Worm (Caenorhabditis elegans) whole organism, late embryonic: ENCODE data around the gene Y51A2A.16.

Experiments used
- C08G9.2 ChIP-seq: sonication (generic microtip); optimal IDR thresholded peaks from 2 replicates; lab custom pipeline; 2016; ENCODE audit warnings: mild to moderate bottlenecking, missing genetic modification characterization, moderate library complexity, missing compliant biosample characterization
- Y22D7AL.16 ChIP-seq: sonication (generic microtip); optimal IDR thresholded peaks from 2 replicates; lab custom pipeline; 2016; ENCODE audit warnings: missing genetic modification characterization, missing compliant biosample characterization
- ahr-1 ChIP-seq: sonication (generic microtip); optimal IDR thresholded peaks from 2 replicates; lab custom pipeline; 2016; ENCODE audit warnings: missing genetic modification characterization, missing compliant biosample characterization
- ama-1 ChIP-seq: fragments of 150-350 bp; optimal IDR thresholded peaks from 2 replicates; lab custom pipeline; 2014
- ceh-14 ChIP-seq: sonication (generic microtip); optimal IDR thresholded peaks from 2 replicates; lab custom pipeline; 2016; ENCODE audit warnings: missing genotype, missing genetic modification characterization, missing compliant biosample characterization
- ceh-18 ChIP-seq: sonication (generic microtip); optimal IDR thresholded peaks from 2 replicates; lab custom pipeline; 2016; ENCODE audit warnings: missing genetic modification characterization, missing compliant biosample characterization
- ceh-19 ChIP-seq: fragments of 200-800 bp; sonication (Bioruptor generic); optimal IDR thresholded peaks from 2 replicates; lab custom pipeline; 2018; ENCODE audit warnings: mild to moderate bottlenecking, missing genetic modification characterization, missing compliant biosample characterization
- ceh-2 ChIP-seq: sonication (generic microtip); optimal IDR thresholded peaks from 2 replicates; lab custom pipeline; 2016; ENCODE audit warnings: missing genotype, missing genetic modification characterization, missing compliant biosample characterization
- ceh-6 ChIP-seq: fragments of 200-800 bp; sonication (Bioruptor generic); optimal IDR thresholded peaks from 2 replicates; lab custom pipeline; 2018; ENCODE audit warnings: mild to moderate bottlenecking, missing genetic modification characterization, missing compliant biosample characterization
- dve-1 ChIP-seq: sonication (generic microtip); optimal IDR thresholded peaks from 2 replicates; lab custom pipeline; 2017; ENCODE audit warnings: antibody characterized with exemption, mild to moderate bottlenecking, missing genetic modification characterization, missing compliant biosample characterization
- elt-2 ChIP-seq: sonication (generic microtip); optimal IDR thresholded peaks from 2 replicates; lab custom pipeline; 2016; ENCODE audit warnings: missing genetic modification reagents, missing genetic modification characterization, missing compliant biosample characterization
- fkh-10 ChIP-seq: fragments of 150-350 bp; optimal IDR thresholded peaks from 2 replicates; lab custom pipeline; 2014; ENCODE audit warnings: missing biosample characterization, missing genetic modification reagents, missing genetic modification characterization
- hlh-13 ChIP-seq: fragments of 200-800 bp; sonication (Bioruptor generic); optimal IDR thresholded peaks from 2 replicates; lab custom pipeline; 2018; ENCODE audit warnings: mild to moderate bottlenecking, missing genetic modification characterization, missing compliant biosample characterization
- hlh-8 ChIP-seq: sonication (generic microtip); optimal IDR thresholded peaks from 2 replicates; lab custom pipeline; 2016; ENCODE audit warnings: missing genotype, missing genetic modification characterization, missing compliant biosample characterization
- lim-6 ChIP-seq: sonication (generic microtip); optimal IDR thresholded peaks from 2 replicates; lab custom pipeline; 2016; ENCODE audit warnings: missing genetic modification characterization, missing compliant biosample characterization
- madf-2 ChIP-seq: sonication (generic microtip); optimal IDR thresholded peaks from 2 replicates; lab custom pipeline; 2017; ENCODE audit warnings: missing genetic modification characterization, missing compliant biosample characterization
- mec-3 ChIP-seq: sonication (generic microtip); optimal IDR thresholded peaks from 2 replicates; lab custom pipeline; 2016; ENCODE audit warnings: borderline replicate concordance, missing genetic modification characterization, missing compliant biosample characterization
- nfya-1 ChIP-seq: sonication (generic microtip); optimal IDR thresholded peaks from 2 replicates; lab custom pipeline; 2017; ENCODE audit warnings: missing genetic modification characterization, mild to moderate bottlenecking, missing compliant biosample characterization, antibody characterized with exemption, moderate library complexity
- nhr-232 ChIP-seq: sonication (generic microtip); optimal IDR thresholded peaks from 2 replicates; lab custom pipeline; 2016; ENCODE audit warnings: missing genetic modification characterization, missing compliant biosample characterization
- npax-4 ChIP-seq: sonication (generic microtip); optimal IDR thresholded peaks from 2 replicates; lab custom pipeline; 2016; ENCODE audit warnings: missing genetic modification characterization, missing compliant biosample characterization
- pag-3 ChIP-seq: sonication (generic microtip); optimal IDR thresholded peaks from 2 replicates; lab custom pipeline; 2016; ENCODE audit warnings: missing compliant biosample characterization, missing genetic modification characterization, borderline replicate concordance
- pha-2 ChIP-seq: sonication (generic microtip); optimal IDR thresholded peaks from 2 replicates; lab custom pipeline; 2017; ENCODE audit warnings: mild to moderate bottlenecking, missing genetic modification characterization, missing compliant biosample characterization
- pha-4 ChIP-seq: fragments of 150-350 bp; optimal IDR thresholded peaks from 2 replicates; lab custom pipeline; 2018; ENCODE audit warnings: missing biosample characterization, missing genetic modification reagents, missing genetic modification characterization
- pqm-1 ChIP-seq: sonication (generic microtip); optimal IDR thresholded peaks from 2 replicates; lab custom pipeline; 2016; ENCODE audit warnings: missing genetic modification characterization, missing compliant biosample characterization
- ref-2 ChIP-seq: sonication (generic microtip); optimal IDR thresholded peaks from 2 replicates; lab custom pipeline; 2016; ENCODE audit warnings: missing genetic modification characterization, missing compliant biosample characterization
- sdc-2 ChIP-seq: sonication (generic microtip); optimal IDR thresholded peaks from 2 replicates; lab custom pipeline; 2016; ENCODE audit warnings: missing genotype, missing genetic modification characterization, missing compliant biosample characterization
- sox-2 ChIP-seq: fragments of 200-800 bp; sonication (Bioruptor generic); IDR thresholded peaks from 2 replicates; pipeline ENCODE4 v1.3.6; 2022; ENCODE audit warnings: missing genetic modification reagents, missing genetic modification characterization, missing compliant biosample characterization
- sox-4 ChIP-seq: sonication (generic microtip); optimal IDR thresholded peaks from 2 replicates; lab custom pipeline; 2017; ENCODE audit warnings: mild to moderate bottlenecking, missing genetic modification characterization, inconsistent platforms, missing compliant biosample characterization
- unc-3 ChIP-seq, 2 experiments: fragments of 200-800 bp in 1 of 2; sonication (Bioruptor generic) in 1 of 2; sonication (generic microtip) in 1 of 2; conservative IDR thresholded peaks in 1 of 2; optimal IDR thresholded peaks in 1 of 2; 2 replicates each; pipeline versions ENCODE4 v1.3.6 to Lab custom; 2016 to 2022; ENCODE audit warnings: missing compliant biosample characterization in 2 of 2, missing genetic modification characterization in 2 of 2, missing genetic modification reagents in 1 of 2
- unc-42 ChIP-seq: sonication (generic microtip); optimal IDR thresholded peaks from 2 replicates; lab custom pipeline; 2016; ENCODE audit warnings: missing genotype, missing genetic modification characterization, missing compliant biosample characterization
- unc-55 ChIP-seq: sonication (generic microtip); optimal IDR thresholded peaks from 2 replicates; lab custom pipeline; 2017; ENCODE audit warnings: missing biosample characterization, missing genetic modification reagents, missing genetic modification characterization
- unc-86 ChIP-seq: sonication (generic microtip); optimal IDR thresholded peaks from 2 replicates; lab custom pipeline; 2016; ENCODE audit warnings: missing genetic modification characterization, missing compliant biosample characterization
- zip-5 ChIP-seq: sonication (generic microtip); optimal IDR thresholded peaks from 2 replicates; lab custom pipeline; 2016; ENCODE audit warnings: missing genetic modification characterization, missing compliant biosample characterization
- ztf-16 ChIP-seq: sonication (generic microtip); optimal IDR thresholded peaks from 2 replicates; lab custom pipeline; 2017; ENCODE audit warnings: missing genetic modification characterization, missing compliant biosample characterization

Gene Y51A2A.16

ce11 chrV:18265514-18265913 lies 15.2 kb downstream of the Y51A2A.16 start:
- TF ChIP-seq C08G9.2 (tag; lab: Kevin White, UChicago) (no peak), pag-3 (tag; lab: Kevin White, UChicago) (no peak), lim-6 (tag; lab: Kevin White, UChicago) (no peak), zip-5 (tag; lab: Kevin White, UChicago) (no peak), hlh-8 (tag; lab: Kevin White, UChicago) (no peak), pqm-1 (tag; lab: Kevin White, UChicago) (no peak), nfya-1 (tag; lab: Kevin White, UChicago) (no peak), sox-2 (GFP tag; lab: Robert Waterston, UW) (no peak), ceh-6 (GFP tag; lab: Kevin White, UChicago) (no peak), hlh-13 (no peak), sox-4 (tag; lab: Kevin White, UChicago) (no peak), unc-42 (no peak), ahr-1 (no peak), ceh-19 (GFP tag; lab: Kevin White, UChicago) (no peak), pha-2 (tag; lab: Kevin White, UChicago) (no peak)

- TF ChIP-seq fkh-10 (no peak), ceh-14 (tag; lab: Kevin White, UChicago) (no peak), ceh-19 (GFP tag; lab: Kevin White, UChicago) (no peak), nhr-232 (no peak), dve-1 (no peak)
- TF ChIP-seq, all 69 proteins: peak for 0
Observed at ce11 chrV:18254483-18254882, 26.2 kb downstream of the Y51A2A.16 start, which contains the start of gene R10E8.5. Gene R10E8.5 (plus strand): TSS chrV:18254783.

ce11 chrV:18253494-18253893 lies 27.2 kb downstream of the Y51A2A.16 start, which contains the start of gene R10E8.2:
Gene R10E8.2 (plus strand): TSS chrV:18253794.
- TF ChIP-seq mec-3 (tag; lab: Kevin White, UChicago): no peak
- no peak for TF ChIP-seq madf-2
- no peak for TF ChIP-seq ceh-2
- no peak for TF ChIP-seq unc-3 (GFP tag; conservative IDR thresholded peaks at IDR 0.05; lab: Robert Waterston, UW)
- no peak for TF ChIP-seq unc-3 (tag; optimal IDR thresholded peaks at IDR 0.05; lab: Kevin White, UChicago)
- TF ChIP-seq, all 69 proteins: peak for 0

- TF ChIP-seq elt-2 (tag; lab: Kevin White, UChicago) (peak; percentile 13), unc-42 (no peak)
Observed at ce11 chrV:18252239-18252638, 28.4 kb downstream of the Y51A2A.16 start, which contains the start of gene R10E8.1. Gene R10E8.1 (minus strand): TSS chrV:18252416.

- TF ChIP-seq pqm-1 (tag; lab: Kevin White, UChicago): no peak
- TF ChIP-seq hlh-13: no peak
- no peak for TF ChIP-seq ref-2 (tag; lab: Kevin White, UChicago)
- TF ChIP-seq ceh-18: no peak
- no peak for TF ChIP-seq Y22D7AL.16 (tag; lab: Kevin White, UChicago)
- TF ChIP-seq elt-2 (tag; lab: Kevin White, UChicago): peak; percentile 7
- no peak for TF ChIP-seq ztf-16 (tag; lab: Kevin White, UChicago)
- TF ChIP-seq ama-1 (lab: Kevin White, UChicago): no peak
Observed at ce11 chrV:18246077-18246476, 34.6 kb downstream of the Y51A2A.16 start.

ce11 chrV:18244408-18244807 lies 36.3 kb downstream of the Y51A2A.16 start:
- TF ChIP-seq unc-86 (tag; lab: Kevin White, UChicago) (no peak), npax-4 (tag; lab: Kevin White, UChicago) (no peak), sox-4 (tag; lab: Kevin White, UChicago) (no peak), pha-4 (tag; lab: Kevin White, UChicago) (no peak), sdc-2 (tag; lab: Kevin White, UChicago) (no peak), mec-3 (tag; lab: Kevin White, UChicago) (no peak), unc-55 (no peak), fkh-10 (no peak)
